Fruit fly (Drosophila melanogaster): ENCODE results near the gene CG13008.

Gene CG13008

dm6 chrX:16750712-16751578, 39.8 kb downstream of the CG13008 start:
- TF ChIP-seq Vsx2 (GFP tag; optimal IDR thresholded peaks at IDR 0.05; ENCODE audit: partially characterized antibody) (peak; percentile 63), pan (optimal IDR thresholded peaks at IDR 0.05) (no peak), Hr83 (GFP tag; optimal IDR thresholded peaks at IDR 0.05; ENCODE audit: poor library complexity, severe bottlenecking) (peak; percentile 28), Dfd (GFP tag; optimal IDR thresholded peaks at IDR 0.05) (no peak), HLH106 (tag; optimal IDR thresholded peaks at IDR 0.05) (peak; percentile 88), h (GFP tag; optimal IDR thresholded peaks at IDR 0.05) (peak; percentile 85), CG9705 (GFP tag; optimal IDR thresholded peaks at IDR 0.05) (peak; percentile 81), foxo (GFP tag; optimal IDR thresholded peaks at IDR 0.05) (peak in 1 of 2 experiments; percentile 77), psq (GFP tag; optimal IDR thresholded peaks at IDR 0.05) (peak; percentile 86), jim (GFP tag; optimal IDR thresholded peaks at IDR 0.05) (peak; percentile 94), ey (GFP tag; optimal IDR thresholded peaks at IDR 0.05) (peak; percentile 67), Myc (optimal IDR thresholded peaks at IDR 0.05) (no peak), dsf (GFP tag; optimal IDR thresholded peaks at IDR 0.05; ENCODE audit: borderline replicate concordance) (peak; percentile 1), Jra (GFP tag; optimal IDR thresholded peaks at IDR 0.05) (peak; percentile 13), CG32264 (GFP tag; optimal IDR thresholded peaks at IDR 0.05) (peak; percentile 11), Abd-B (GFP tag; optimal IDR thresholded peaks at IDR 0.05) (no peak), CrebA (GFP tag; optimal IDR thresholded peaks at IDR 0.05; ENCODE audit: borderline replicate concordance) (peak; percentile 52), Rel (GFP tag; optimal IDR thresholded peaks at IDR 0.05) (peak; percentile 80), Rel (tag; optimal IDR thresholded peaks at IDR 0.05) (peak; percentile 68), rgr (GFP tag; optimal IDR thresholded peaks at IDR 0.05) (peak; percentile 73), tai (GFP tag; optimal IDR thresholded peaks at IDR 0.05) (no peak), woc (GFP tag; optimal IDR thresholded peaks at IDR 0.05) (peak; percentile 83), Hnf4 (GFP tag; optimal IDR thresholded peaks at IDR 0.05) (peak; percentile 62), Mio (GFP tag; optimal IDR thresholded peaks at IDR 0.05) (no peak), sv (GFP tag; optimal IDR thresholded peaks at IDR 0.05) (peak; percentile 54), OdsH (GFP tag; optimal IDR thresholded peaks at IDR 0.05) (peak; percentile 78), N (GFP tag; optimal IDR thresholded peaks at IDR 0.05) (no peak), br (GFP tag; optimal IDR thresholded peaks at IDR 0.05) (peak; percentile 70), brk (GFP tag; optimal IDR thresholded peaks at IDR 0.05) (peak; percentile 55), GATAd (GFP tag; optimal IDR thresholded peaks at IDR 0.05) (no peak), Hr78 (GFP tag; optimal IDR thresholded peaks at IDR 0.05) (no peak), usp (GFP tag; optimal IDR thresholded peaks at IDR 0.05) (no peak), Sp1 (GFP tag; optimal IDR thresholded peaks at IDR 0.05) (peak; percentile 96), dl (GFP tag; optimal IDR thresholded peaks at IDR 0.05; ENCODE audit: insufficient read depth in 1 of 2, partially characterized antibody in 2 of 2) (peak in 1 of 2 experiments; percentile 18), dmrt93B (GFP tag; optimal IDR thresholded peaks at IDR 0.05) (peak; percentile 76), fru (GFP tag; optimal IDR thresholded peaks at IDR 0.05) (peak; percentile 85), Dif (GFP tag; optimal IDR thresholded peaks at IDR 0.05; ENCODE audit: partially characterized antibody) (peak; percentile 26), lola (GFP tag; optimal IDR thresholded peaks at IDR 0.05) (no peak), sage (GFP tag; optimal IDR thresholded peaks at IDR 0.05) (peak; percentile 65)

- no peak for TF ChIP-seq Rel (GFP tag; optimal IDR thresholded peaks at IDR 0.05)
- peak; percentile 10 for TF ChIP-seq Rel (tag; optimal IDR thresholded peaks at IDR 0.05)
- peak; percentile 71 for TF ChIP-seq fru (GFP tag; optimal IDR thresholded peaks at IDR 0.05)
- TF ChIP-seq tai (GFP tag; optimal IDR thresholded peaks at IDR 0.05), result peak; percentile 68
- TF ChIP-seq sv (GFP tag; optimal IDR thresholded peaks at IDR 0.05), result peak; percentile 0
- TF ChIP-seq Mio (GFP tag; optimal IDR thresholded peaks at IDR 0.05), result no peak
- no peak for TF ChIP-seq dl (GFP tag; optimal IDR thresholded peaks at IDR 0.05; ENCODE audit: insufficient read depth in 1 of 2, partially characterized antibody in 2 of 2)
- peak; percentile 72 for TF ChIP-seq ey (GFP tag; optimal IDR thresholded peaks at IDR 0.05)
- peak; percentile 45 for TF ChIP-seq psq (GFP tag; optimal IDR thresholded peaks at IDR 0.05)
- peak; percentile 54 for TF ChIP-seq brk (GFP tag; optimal IDR thresholded peaks at IDR 0.05)
- no peak for TF ChIP-seq usp (GFP tag; optimal IDR thresholded peaks at IDR 0.05)
- TF ChIP-seq lola (GFP tag; optimal IDR thresholded peaks at IDR 0.05), result no peak
- TF ChIP-seq Jra (GFP tag; optimal IDR thresholded peaks at IDR 0.05), result peak; percentile 82
- peak; percentile 90 for TF ChIP-seq rgr (GFP tag; optimal IDR thresholded peaks at IDR 0.05)
- TF ChIP-seq GATAd (GFP tag; optimal IDR thresholded peaks at IDR 0.05), result peak; percentile 63
- TF ChIP-seq Sp1 (GFP tag; optimal IDR thresholded peaks at IDR 0.05), result peak; percentile 50
- peak; percentile 50 for TF ChIP-seq OdsH (GFP tag; optimal IDR thresholded peaks at IDR 0.05)
- no peak for TF ChIP-seq Hr78 (GFP tag; optimal IDR thresholded peaks at IDR 0.05)
- TF ChIP-seq CG9705 (GFP tag; optimal IDR thresholded peaks at IDR 0.05), result peak; percentile 55
- peak; percentile 81 for TF ChIP-seq br (GFP tag; optimal IDR thresholded peaks at IDR 0.05)
- peak; percentile 33 for TF ChIP-seq woc (GFP tag; optimal IDR thresholded peaks at IDR 0.05)
- peak; percentile 18 for TF ChIP-seq sage (GFP tag; optimal IDR thresholded peaks at IDR 0.05)
- TF ChIP-seq CrebA (GFP tag; optimal IDR thresholded peaks at IDR 0.05; ENCODE audit: borderline replicate concordance), result no peak
- peak; percentile 43 for TF ChIP-seq CG32264 (GFP tag; optimal IDR thresholded peaks at IDR 0.05)
- no peak for TF ChIP-seq Dfd (GFP tag; optimal IDR thresholded peaks at IDR 0.05)
- TF ChIP-seq dmrt93B (GFP tag; optimal IDR thresholded peaks at IDR 0.05), result peak; percentile 60
- peak in 1 of 2 experiments; percentile 75 for TF ChIP-seq foxo (GFP tag; optimal IDR thresholded peaks at IDR 0.05)
- no peak for TF ChIP-seq Vsx2 (GFP tag; optimal IDR thresholded peaks at IDR 0.05; ENCODE audit: partially characterized antibody)
- TF ChIP-seq HLH106 (tag; optimal IDR thresholded peaks at IDR 0.05), result peak; percentile 59
- TF ChIP-seq h (GFP tag; optimal IDR thresholded peaks at IDR 0.05), result peak; percentile 68
- TF ChIP-seq Abd-B (GFP tag; optimal IDR thresholded peaks at IDR 0.05), result no peak
- TF ChIP-seq Myc (optimal IDR thresholded peaks at IDR 0.05), result no peak
- no peak for TF ChIP-seq N (GFP tag; optimal IDR thresholded peaks at IDR 0.05)
- TF ChIP-seq Hr83 (GFP tag; optimal IDR thresholded peaks at IDR 0.05; ENCODE audit: poor library complexity, severe bottlenecking), result peak; percentile 95
- TF ChIP-seq Hnf4 (GFP tag; optimal IDR thresholded peaks at IDR 0.05), result peak; percentile 85
- no peak for TF ChIP-seq pan (optimal IDR thresholded peaks at IDR 0.05)
- peak; percentile 42 for TF ChIP-seq jim (GFP tag; optimal IDR thresholded peaks at IDR 0.05)
- no peak for TF ChIP-seq Dif (GFP tag; optimal IDR thresholded peaks at IDR 0.05; ENCODE audit: partially characterized antibody)
Measured at dm6 chrX:16751579-16752156, 40.6 kb downstream of the CG13008 start, which contains the start of gene goe. TSS of gene goe (minus strand) at chrX:16751910.
